Fruit fly (Drosophila melanogaster) whole organism, pupa: ENCODE data around the gene Hr38.
A peak's percentile ranks its signal among the peaks of the same experiment; 100 is the strongest.

Experiments used
- CG10348 ChIP-seq: fragments of 200-800 bp; sonication (Bioruptor generic); IDR thresholded peaks from 2 replicates; pipeline ENCODE4 v1.3.6; 2022; ENCODE audit warnings: missing biosample characterization, missing genetic modification characterization
- CG12605 ChIP-seq: fragments of 200-800 bp; sonication (Bioruptor generic); IDR thresholded peaks from 2 replicates; pipeline ENCODE4 v1.3.6; 2022; ENCODE audit warnings: missing biosample characterization, missing genetic modification characterization
- CG13204 ChIP-seq: fragments of 200-800 bp; sonication (Bioruptor generic); optimal IDR thresholded peaks from 2 replicates; lab custom pipeline; 2018; ENCODE audit warnings: missing biosample characterization, mild to moderate bottlenecking, missing genetic modification characterization, moderate library complexity
- CG14655 ChIP-seq: fragments of 200-800 bp; sonication (Bioruptor generic); optimal IDR thresholded peaks from 3 replicates; lab custom pipeline; 2017; ENCODE audit warnings: mild to moderate bottlenecking, missing biosample characterization, missing genetic modification reagents, missing genetic modification characterization
- CG15710 ChIP-seq: fragments of 200-800 bp; sonication (Bioruptor generic); optimal IDR thresholded peaks from 2 replicates; lab custom pipeline; 2018; ENCODE audit warnings: missing biosample characterization, mild to moderate bottlenecking, missing genetic modification characterization, moderate library complexity
- CG17806 ChIP-seq: fragments of 200-800 bp; sonication (Bioruptor generic); optimal IDR thresholded peaks from 2 replicates; lab custom pipeline; 2018; ENCODE audit warnings: missing biosample characterization, mild to moderate bottlenecking, missing genetic modification characterization, moderate library complexity
- CG32121 ChIP-seq: fragments of 200-800 bp; sonication (Bioruptor generic); IDR thresholded peaks from 2 replicates; pipeline ENCODE4 v1.3.6; 2022; ENCODE audit warnings: missing biosample characterization, missing genetic modification characterization
- CG34367 ChIP-seq: fragments of 200-800 bp; sonication (Bioruptor generic); optimal IDR thresholded peaks from 2 replicates; lab custom pipeline; 2018; ENCODE audit warnings: missing biosample characterization, mild to moderate bottlenecking, missing genetic modification characterization
- CG4496 ChIP-seq: fragments of 200-800 bp; sonication (Bioruptor generic); IDR thresholded peaks from 3 replicates; pipeline ENCODE4 v1.3.6; 2022; ENCODE audit warnings: missing biosample characterization, missing genetic modification characterization
- CG8159 ChIP-seq: fragments of 200-800 bp; sonication (Bioruptor generic); optimal IDR thresholded peaks from 3 replicates; lab custom pipeline; 2018; ENCODE audit warnings: missing biosample characterization, mild to moderate bottlenecking, missing genetic modification characterization, moderate library complexity
- CG8301 ChIP-seq: fragments of 200-800 bp; sonication (Bioruptor generic); optimal IDR thresholded peaks from 2 replicates; lab custom pipeline; 2018; ENCODE audit warnings: missing biosample characterization, mild to moderate bottlenecking, missing genetic modification characterization
- CG9948 ChIP-seq: fragments of 200-800 bp; sonication (Bioruptor generic); optimal IDR thresholded peaks from 2 replicates; lab custom pipeline; 2018; ENCODE audit warnings: missing biosample characterization, mild to moderate bottlenecking, missing genetic modification characterization, moderate library complexity
- D1 ChIP-seq: fragments of 200-800 bp; sonication (Bioruptor generic); optimal IDR thresholded peaks from 2 replicates; lab custom pipeline; 2018; ENCODE audit warnings: missing biosample characterization, mild to moderate bottlenecking, missing genetic modification characterization, moderate library complexity
- EcR ChIP-seq: fragments of 200-800 bp; sonication (Bioruptor generic); optimal IDR thresholded peaks from 3 replicates; lab custom pipeline; 2019; ENCODE audit warnings: missing biosample characterization, missing genetic modification characterization, mild to moderate bottlenecking, moderate library complexity, missing genetic modification reagents
- Ets98B ChIP-seq: fragments of 200-800 bp; sonication (Bioruptor generic); IDR thresholded peaks from 2 replicates; pipeline ENCODE4 v1.3.6; 2022; ENCODE audit warnings: missing biosample characterization, missing genetic modification characterization
- Pif1A ChIP-seq: fragments of 200-800 bp; sonication (Bioruptor generic); optimal IDR thresholded peaks from 3 replicates; lab custom pipeline; 2016; ENCODE audit warnings: missing biosample characterization, missing genetic modification characterization
- Pif1B ChIP-seq: fragments of 200-800 bp; sonication (Bioruptor generic); optimal IDR thresholded peaks from 3 replicates; lab custom pipeline; 2016; ENCODE audit warnings: missing biosample characterization, missing genetic modification characterization
- Snoo ChIP-seq: fragments of 200-800 bp; sonication (Bioruptor generic); optimal IDR thresholded peaks from 3 replicates; lab custom pipeline; 2017; ENCODE audit warnings: missing biosample characterization, mild to moderate bottlenecking, missing genetic modification characterization, inconsistent platforms
- fd96Ca ChIP-seq: fragments of 200-800 bp; sonication (Bioruptor generic); IDR thresholded peaks from 3 replicates; pipeline ENCODE4 v1.3.6; 2022; ENCODE audit warnings: missing biosample characterization, missing genetic modification characterization
- gl ChIP-seq: fragments of 200-800 bp; sonication (Bioruptor generic); optimal IDR thresholded peaks from 2 replicates; lab custom pipeline; 2018; ENCODE audit warnings: missing biosample characterization, mild to moderate bottlenecking, missing genetic modification characterization
- rn ChIP-seq: fragments of 200-800 bp; sonication (Bioruptor generic); IDR thresholded peaks from 2 replicates; pipeline ENCODE4 v1.3.6; 2022; ENCODE audit warnings: missing biosample characterization, missing genetic modification characterization

Gene Hr38

dm6 chr2L:20735121-20735855, 20.9 kb upstream of the Hr38 start:
- TF ChIP-seq CG12605 (0 out of 2 replicates have a peak, but pooled peaks have one; percentile 16), Ets98B (GFP tag; lab: Robert Waterston, UW) (0 out of 2 replicates have a peak, but pooled peaks have one; percentile 17), CG14655 (GFP tag; lab: Kevin White, UChicago) (no peak), rn (GFP tag; lab: Robert Waterston, UW) (no peak)

dm6 chr2L:20734687-20735088, 20.3 kb upstream of the Hr38 start:
- TF ChIP-seq CG14655 (GFP tag; lab: Kevin White, UChicago) (no peak), EcR (GFP tag; lab: Kevin White, UChicago) (no peak), CG15710 (tag; lab: Kevin White, UChicago) (no peak), CG8159 (tag; lab: Kevin White, UChicago) (no peak), CG4496 (GFP tag; lab: Robert Waterston, UW) (no peak), CG17806 (tag; lab: Kevin White, UChicago) (no peak)

- TF ChIP-seq Pif1A (GFP tag; lab: Kevin White, UChicago): no peak
- no peak for TF ChIP-seq CG15710 (tag; lab: Kevin White, UChicago)
- no peak for TF ChIP-seq CG32121
Measured at dm6 chr2L:20734066-20734686, 19.8 kb upstream of the Hr38 start, which contains the start of gene TM9SF2. TM9SF2 (minus strand) TSS chr2L:20734309.

DNA sequence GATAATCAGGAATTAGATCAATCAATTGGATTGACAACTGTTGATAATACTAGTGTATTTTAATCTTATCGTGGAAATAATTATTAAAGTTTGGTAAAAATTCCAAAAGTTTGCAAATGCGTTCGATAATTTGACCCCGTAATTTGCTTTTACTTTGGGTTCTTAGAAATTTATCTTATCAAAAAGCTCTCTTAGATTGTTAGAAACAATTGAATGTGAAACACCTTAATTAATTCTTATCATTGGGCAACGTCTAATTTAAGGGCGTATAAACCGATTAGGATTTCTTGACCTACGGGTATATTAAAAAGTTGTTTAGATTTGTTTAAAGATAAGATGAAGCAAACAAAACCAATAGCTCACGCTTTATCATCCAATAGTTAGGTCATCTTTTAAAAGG, 18.6 kb upstream of the Hr38 start:
- no peak for TF ChIP-seq CG12605
- TF ChIP-seq CG14655 (GFP tag; lab: Kevin White, UChicago): no peak
- TF ChIP-seq CG10348 (GFP tag; lab: Robert Waterston, UW): no peak
- no peak for TF ChIP-seq rn (GFP tag; lab: Robert Waterston, UW)
- TF ChIP-seq CG15710 (tag; lab: Kevin White, UChicago): no peak
- no peak for TF ChIP-seq CG32121
- TF ChIP-seq CG4496 (GFP tag; lab: Robert Waterston, UW): no peak
- no peak for TF ChIP-seq CG13204
- no peak for TF ChIP-seq Snoo
- no peak for TF ChIP-seq Ets98B (GFP tag; lab: Robert Waterston, UW)
- no peak for TF ChIP-seq CG8301 (tag; lab: Kevin White, UChicago)
- no peak for TF ChIP-seq CG9948
- TF ChIP-seq Pif1B (GFP tag; lab: Kevin White, UChicago): no peak
- TF ChIP-seq D1 (tag; lab: Kevin White, UChicago): no peak
- TF ChIP-seq CG34367: no peak
- TF ChIP-seq Pif1A (GFP tag; lab: Kevin White, UChicago): no peak
- no peak for TF ChIP-seq CG8159 (tag; lab: Kevin White, UChicago)
- no peak for TF ChIP-seq gl
- TF ChIP-seq CG17806 (tag; lab: Kevin White, UChicago): no peak

dm6 chr2L:20730182-20730581, 15.8 kb upstream of the Hr38 start, which contains the start of gene CarT:
CarT (minus strand) TSS chr2L:20730282.
- TF ChIP-seq Pif1B (GFP tag; lab: Kevin White, UChicago) (no peak), CG10348 (GFP tag; lab: Robert Waterston, UW) (no peak), CG12605 (no peak), CG8159 (tag; lab: Kevin White, UChicago) (no peak), CG4496 (GFP tag; lab: Robert Waterston, UW) (no peak), gl (no peak), CG13204 (no peak), EcR (GFP tag; lab: Kevin White, UChicago) (no peak), Ets98B (GFP tag; lab: Robert Waterston, UW) (no peak), D1 (tag; lab: Kevin White, UChicago) (no peak), Snoo (no peak), rn (GFP tag; lab: Robert Waterston, UW) (no peak), CG34367 (no peak), CG14655 (GFP tag; lab: Kevin White, UChicago) (no peak), CG32121 (no peak), CG15710 (tag; lab: Kevin White, UChicago) (no peak), CG17806 (tag; lab: Kevin White, UChicago) (no peak), CG8301 (tag; lab: Kevin White, UChicago) (no peak), Pif1A (GFP tag; lab: Kevin White, UChicago) (no peak), fd96Ca (no peak)

DNA sequence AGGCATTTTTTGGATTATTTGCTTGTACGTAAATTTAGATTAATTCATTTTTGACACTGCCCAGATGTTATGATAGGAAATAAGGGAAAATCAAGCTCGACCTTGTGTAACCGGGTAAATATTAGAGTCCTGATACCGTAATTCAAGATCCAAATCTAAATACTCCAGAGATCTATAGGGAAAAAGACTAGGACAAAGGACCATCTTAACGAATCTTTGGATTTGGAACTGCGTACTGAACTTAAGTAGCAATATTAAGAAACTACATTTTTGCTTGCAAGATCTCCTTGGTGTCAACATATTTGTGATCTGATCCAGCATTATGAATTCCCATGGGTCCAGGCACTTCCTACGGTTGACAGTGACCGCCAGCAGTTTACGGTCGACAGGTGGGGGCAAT, 12.1 kb upstream of the Hr38 start, which contains the start of gene CG9316:
Gene CG9316, minus strand, starts transcription at position 101 of the 400 bp plus-strand sequence.
- TF ChIP-seq CG13204: no peak
- no peak for TF ChIP-seq EcR (GFP tag; lab: Kevin White, UChicago)
- no peak for TF ChIP-seq gl
- no peak for TF ChIP-seq CG8159 (tag; lab: Kevin White, UChicago)
- TF ChIP-seq Ets98B (GFP tag; lab: Robert Waterston, UW): no peak
- TF ChIP-seq CG9948: no peak
- TF ChIP-seq CG14655 (GFP tag; lab: Kevin White, UChicago): no peak
- TF ChIP-seq rn (GFP tag; lab: Robert Waterston, UW): no peak
- no peak for TF ChIP-seq CG34367
- TF ChIP-seq CG8301 (tag; lab: Kevin White, UChicago): no peak
- TF ChIP-seq fd96Ca: no peak
